Fruit fly (Drosophila melanogaster) whole organism, embryonic: ENCODE data around the gene Pif1B.

Experiments
- Antp ChIP-seq: fragments of 200-800 bp; sonication (Bioruptor generic); optimal IDR thresholded peaks from 3 replicates; lab custom pipeline; 2016; ENCODE audit warnings: missing biosample characterization, missing genetic modification characterization
- Bdp1 ChIP-seq: fragments of 200-800 bp; sonication (Bioruptor generic); optimal IDR thresholded peaks from 3 replicates; lab custom pipeline; 2016; ENCODE audit warnings: missing biosample characterization, missing genetic modification characterization
- CG10543 ChIP-seq: fragments of 200-800 bp; sonication (Bioruptor generic); optimal IDR thresholded peaks from 3 replicates; lab custom pipeline; 2017; ENCODE audit warnings: missing biosample characterization, mild to moderate bottlenecking, missing genetic modification characterization, moderate library complexity
- CG10654 ChIP-seq: fragments of 200-800 bp; sonication (Bioruptor generic); optimal IDR thresholded peaks from 2 replicates; lab custom pipeline; 2016; ENCODE audit warnings: missing biosample characterization, missing genetic modification characterization
- CG10959 ChIP-seq: fragments of 200-800 bp; sonication (Bioruptor generic); IDR thresholded peaks from 2 replicates; pipeline ENCODE4 v1.3.6; 2022; ENCODE audit warnings: missing biosample characterization, missing genetic modification characterization
- CG11504 ChIP-seq: fragments of 200-800 bp; sonication (Bioruptor generic); optimal IDR thresholded peaks from 3 replicates; lab custom pipeline; 2019; ENCODE audit warnings: missing biosample characterization, mild to moderate bottlenecking, missing genetic modification characterization, moderate library complexity
- CG15073 ChIP-seq: fragments of 200-800 bp; sonication (Bioruptor generic); optimal IDR thresholded peaks from 2 replicates; lab custom pipeline; 2016; ENCODE audit warnings: missing biosample characterization, missing genetic modification characterization
- CG1529 ChIP-seq: fragments of 200-800 bp; sonication (Bioruptor generic); optimal IDR thresholded peaks from 3 replicates; lab custom pipeline; 2018; ENCODE audit warnings: missing biosample characterization, missing genetic modification characterization
- CG17385 ChIP-seq: fragments of 200-800 bp; sonication (Bioruptor generic); optimal IDR thresholded peaks from 3 replicates; lab custom pipeline; 2018; ENCODE audit warnings: missing biosample characterization, mild to moderate bottlenecking, missing genetic modification characterization
- CG17568 ChIP-seq: fragments of 200-800 bp; sonication (Bioruptor generic); optimal IDR thresholded peaks from 2 replicates; lab custom pipeline; 2018; ENCODE audit warnings: missing biosample characterization, mild to moderate bottlenecking, missing genetic modification characterization, moderate library complexity
- CG18262 ChIP-seq: fragments of 200-800 bp; optimal IDR thresholded peaks from 3 replicates; lab custom pipeline; 2019; ENCODE audit warnings: missing biosample characterization, mild to moderate bottlenecking, missing genetic modification characterization, moderate library complexity
- CG18599 ChIP-seq: fragments of 200-800 bp; sonication (Bioruptor generic); optimal IDR thresholded peaks from 3 replicates; lab custom pipeline; 2017; ENCODE audit warnings: missing biosample characterization, missing genetic modification characterization, mild to moderate bottlenecking, moderate library complexity, missing genetic modification reagents
- CG30020 ChIP-seq: fragments of 200-800 bp; optimal IDR thresholded peaks from 2 replicates; lab custom pipeline; 2019; ENCODE audit warnings: missing biosample characterization, mild to moderate bottlenecking, missing genetic modification characterization, moderate library complexity
- CG31388 ChIP-seq: fragments of 200-800 bp; sonication (Bioruptor generic); optimal IDR thresholded peaks from 2 replicates; lab custom pipeline; 2016; ENCODE audit warnings: missing biosample characterization, missing genetic modification characterization
- CG34224 ChIP-seq: fragments of 200-800 bp; sonication (Bioruptor generic); IDR thresholded peaks from 3 replicates; pipeline ENCODE4 v1.3.6; 2022; ENCODE audit warnings: missing biosample characterization, missing genetic modification characterization; ENCODE audit not compliant: partially characterized antibody
- CG34376 ChIP-seq: fragments of 200-800 bp; sonication (Bioruptor generic); optimal IDR thresholded peaks from 2 replicates; lab custom pipeline; 2018; ENCODE audit warnings: missing biosample characterization, mild to moderate bottlenecking, missing genetic modification characterization
- CG4328 ChIP-seq: fragments of 200-800 bp; sonication (Bioruptor generic); optimal IDR thresholded peaks from 3 replicates; lab custom pipeline; 2017; ENCODE audit warnings: missing biosample characterization, missing genetic modification reagents, missing genetic modification characterization
- CG6254 ChIP-seq: fragments of 200-800 bp; sonication (Bioruptor generic); optimal IDR thresholded peaks from 3 replicates; lab custom pipeline; 2017; ENCODE audit warnings: mild to moderate bottlenecking, missing biosample characterization, missing genetic modification reagents, missing genetic modification characterization
- CG7839 ChIP-seq: fragments of 200-800 bp; sonication (Bioruptor generic); optimal IDR thresholded peaks from 3 replicates; lab custom pipeline; 2018; ENCODE audit warnings: missing biosample characterization, mild to moderate bottlenecking, missing genetic modification characterization, moderate library complexity
- CG7987 ChIP-seq: fragments of 200-800 bp; sonication (Bioruptor generic); optimal IDR thresholded peaks from 2 replicates; lab custom pipeline; 2018; ENCODE audit warnings: missing biosample characterization, mild to moderate bottlenecking, missing genetic modification characterization, moderate library complexity
- CG8944 ChIP-seq: fragments of 200-800 bp; sonication (Bioruptor generic); optimal IDR thresholded peaks from 3 replicates; lab custom pipeline; 2016; ENCODE audit warnings: missing biosample characterization, missing genetic modification characterization
- CG9437 ChIP-seq: fragments of 200-800 bp; sonication (Bioruptor generic); optimal IDR thresholded peaks from 2 replicates; lab custom pipeline; 2018; ENCODE audit warnings: missing biosample characterization, mild to moderate bottlenecking, missing genetic modification characterization
- CrebB ChIP-seq: fragments of 200-800 bp; sonication (Bioruptor generic); optimal IDR thresholded peaks from 3 replicates; lab custom pipeline; 2018; ENCODE audit warnings: missing biosample characterization, mild to moderate bottlenecking, missing genetic modification characterization
- Doc3 ChIP-seq: fragments of 200-800 bp; sonication (Bioruptor generic); IDR thresholded peaks from 3 replicates; pipeline ENCODE4 v1.3.6; 2022; ENCODE audit warnings: missing biosample characterization, missing genetic modification characterization; ENCODE audit not compliant: partially characterized antibody
- E2f2 ChIP-seq: fragments of 200-800 bp; sonication (Bioruptor generic); IDR thresholded peaks from 2 replicates; pipeline ENCODE4 v1.3.6; 2022; ENCODE audit warnings: missing biosample characterization, missing genetic modification characterization
- Fer2 ChIP-seq: fragments of 200-800 bp; sonication (Bioruptor generic); optimal IDR thresholded peaks from 2 replicates; lab custom pipeline; 2018; ENCODE audit warnings: missing biosample characterization, mild to moderate bottlenecking, missing genetic modification characterization, moderate library complexity
- Hey ChIP-seq: fragments of 200-800 bp; sonication (Bioruptor generic); optimal IDR thresholded peaks from 3 replicates; lab custom pipeline; 2018; ENCODE audit warnings: missing biosample characterization, mild to moderate bottlenecking, missing genetic modification characterization
- MBD-R2 ChIP-seq: fragments of 200-800 bp; sonication (Bioruptor generic); IDR thresholded peaks from 2 replicates; pipeline ENCODE4 v1.3.6; 2022; ENCODE audit warnings: missing biosample characterization, missing genetic modification characterization
- Six4 ChIP-seq: fragments of 200-800 bp; sonication (Bioruptor generic); optimal IDR thresholded peaks from 2 replicates; lab custom pipeline; 2016; ENCODE audit warnings: missing biosample characterization, missing genetic modification characterization
- Spps ChIP-seq: fragments of 200-800 bp; sonication (Bioruptor generic); optimal IDR thresholded peaks from 2 replicates; lab custom pipeline; 2018; ENCODE audit warnings: missing biosample characterization, mild to moderate bottlenecking, missing genetic modification characterization
- Ssrp ChIP-seq: fragments of 200-800 bp; sonication (Bioruptor generic); optimal IDR thresholded peaks from 2 replicates; lab custom pipeline; 2018; ENCODE audit warnings: missing biosample characterization, mild to moderate bottlenecking, missing genetic modification characterization, moderate library complexity
- Usf ChIP-seq: fragments of 200-800 bp; sonication (Bioruptor generic); optimal IDR thresholded peaks from 2 replicates; lab custom pipeline; 2017; ENCODE audit warnings: missing genotype, missing biosample characterization, missing genetic modification characterization
- al ChIP-seq: fragments of 200-800 bp; sonication (Bioruptor generic); IDR thresholded peaks from 2 replicates; pipeline ENCODE4 v1.3.6; 2022; ENCODE audit warnings: missing biosample characterization, missing genetic modification characterization
- az2 ChIP-seq: fragments of 200-800 bp; sonication (Bioruptor generic); optimal IDR thresholded peaks from 3 replicates; lab custom pipeline; 2016; ENCODE audit warnings: missing biosample characterization, missing genetic modification characterization
- bcd ChIP-seq: fragments of 200-800 bp; sonication (Bioruptor generic); optimal IDR thresholded peaks from 2 replicates; lab custom pipeline; 2017; ENCODE audit warnings: missing biosample characterization, mild to moderate bottlenecking, missing genetic modification characterization
- chinmo ChIP-seq: fragments of 200-800 bp; sonication (Bioruptor generic); IDR thresholded peaks from 4 replicates; pipeline ENCODE4 v1.3.6; 2022; ENCODE audit warnings: missing biosample characterization, missing genetic modification characterization; ENCODE audit not compliant: partially characterized antibody
- ci ChIP-seq: fragments of 200-800 bp; sonication (Bioruptor generic); IDR thresholded peaks from 3 replicates; pipeline ENCODE4 v1.3.6; 2022; ENCODE audit warnings: missing biosample characterization, missing genetic modification characterization
- croc ChIP-seq: fragments of 200-800 bp; sonication (Bioruptor generic); conservative IDR thresholded peaks from 3 replicates; pipeline ENCODE4 v1.3.6; 2022; ENCODE audit warnings: missing biosample characterization, missing genetic modification characterization
- crp ChIP-seq, 2 experiments: fragments of 200-800 bp; sonication (Bioruptor generic); optimal IDR thresholded peaks; 2 replicates in 1 of 2; 3 replicates in 1 of 2; lab custom pipeline; 2017; ENCODE audit warnings: missing biosample characterization in 2 of 2, missing genetic modification characterization in 2 of 2, mild to moderate bottlenecking in 1 of 2, moderate library complexity in 1 of 2
- esg ChIP-seq: fragments of 200-800 bp; sonication (Bioruptor generic); conservative IDR thresholded peaks from 2 replicates; pipeline ENCODE4 v1.3.6; 2022; ENCODE audit warnings: missing biosample characterization, missing genetic modification characterization
- grn ChIP-seq: fragments of 200-800 bp; sonication (Bioruptor generic); optimal IDR thresholded peaks from 3 replicates; lab custom pipeline; 2017; ENCODE audit warnings: missing biosample characterization, missing genetic modification characterization
- gsb ChIP-seq: fragments of 200-800 bp; sonication (Bioruptor generic); IDR thresholded peaks from 2 replicates; pipeline ENCODE4 v1.3.6; 2022; ENCODE audit warnings: missing biosample characterization, missing genetic modification characterization
- gt ChIP-seq: fragments of 200-800 bp; sonication (Bioruptor generic); IDR thresholded peaks from 2 replicates; pipeline ENCODE4 v1.3.6; 2022; ENCODE audit warnings: missing biosample characterization, missing genetic modification characterization
- kay ChIP-seq: fragments of 200-800 bp; sonication (Bioruptor generic); optimal IDR thresholded peaks from 2 replicates; lab custom pipeline; 2016; ENCODE audit warnings: missing biosample characterization, missing genetic modification characterization
- ken ChIP-seq: fragments of 200-800 bp; sonication (Bioruptor generic); IDR thresholded peaks from 3 replicates; pipeline ENCODE4 v1.3.6; 2022; ENCODE audit warnings: missing biosample characterization, missing genetic modification characterization
- kni ChIP-seq: fragments of 200-800 bp; sonication (Bioruptor generic); optimal IDR thresholded peaks from 3 replicates; lab custom pipeline; 2017; ENCODE audit warnings: mild to moderate bottlenecking, missing biosample characterization, missing genetic modification reagents, missing genetic modification characterization
- nerfin-1 ChIP-seq: fragments of 200-800 bp; sonication (Bioruptor generic); optimal IDR thresholded peaks from 3 replicates; lab custom pipeline; 2019; ENCODE audit warnings: missing biosample characterization, mild to moderate bottlenecking, missing genetic modification characterization, moderate library complexity
- pan ChIP-seq, 4 experiments: fragments of >200 bp in 3 of 4; fragments of 200-800 bp in 1 of 4; sonication (Bioruptor generic) in 1 of 4; optimal IDR thresholded peaks in 3 of 4; IDR thresholded peaks in 1 of 4; 2 replicates each; pipeline versions ENCODE4 v1.3.6 to Lab custom; 2017 to 2022; ENCODE audit warnings: missing biosample characterization in 2 of 4, missing genetic modification characterization in 2 of 4, mixed read lengths in 1 of 4
- pzg ChIP-seq: fragments of 200-800 bp; sonication (Bioruptor generic); optimal IDR thresholded peaks from 3 replicates; lab custom pipeline; 2018; ENCODE audit warnings: missing biosample characterization, mild to moderate bottlenecking, missing genetic modification characterization, moderate library complexity
- ranshi ChIP-seq: fragments of 200-800 bp; sonication (Bioruptor generic); IDR thresholded peaks from 2 replicates; pipeline ENCODE4 v1.3.6; 2022; ENCODE audit warnings: missing biosample characterization, missing genetic modification characterization
- row ChIP-seq: fragments of 200-800 bp; sonication (Bioruptor generic); IDR thresholded peaks from 3 replicates; pipeline ENCODE4 v1.3.6; 2022; ENCODE audit warnings: missing biosample characterization, missing genetic modification characterization
- slou ChIP-seq: fragments of 200-800 bp; sonication (Bioruptor generic); optimal IDR thresholded peaks from 3 replicates; lab custom pipeline; 2016; ENCODE audit warnings: missing biosample characterization, missing genetic modification characterization

Pif1B gene

dm6 chr3R:8809712-8810111 is 8.7 kb upstream of the Pif1B start (continued):
- TF ChIP-seq esg (GFP tag; lab: Robert Waterston, UW): no peak
- no peak for TF ChIP-seq CG9437 (GFP tag; lab: Kevin White, UChicago)
- no peak for TF ChIP-seq bcd
- TF ChIP-seq Ssrp: no peak
- TF ChIP-seq pan (optimal IDR thresholded peaks at IDR 0.05; lab: Kevin White, UChicago): no peak
- TF ChIP-seq pan (GFP tag; optimal IDR thresholded peaks at IDR 0.05 in 1 of 2, IDR thresholded peaks at IDR 0.05 in 1 of 2): no peak
- TF ChIP-seq CG6254 (GFP tag; lab: Kevin White, UChicago): no peak
- TF ChIP-seq Six4 (GFP tag; lab: Kevin White, UChicago): no peak
- no peak for TF ChIP-seq gt (GFP tag; lab: Robert Waterston, UW)
- TF ChIP-seq MBD-R2: no peak
- TF ChIP-seq CG34224 (GFP tag; lab: Robert Waterston, UW): no peak
- TF ChIP-seq az2: no peak
- no peak for TF ChIP-seq chinmo (GFP tag; lab: Robert Waterston, UW)
- no peak for TF ChIP-seq Fer2 (tag; lab: Kevin White, UChicago)
- peak; percentile 7 for TF ChIP-seq CrebB (tag; lab: Kevin White, UChicago)
- TF ChIP-seq CG11504 (tag; lab: Kevin White, UChicago): no peak
- TF ChIP-seq Hey (tag; lab: Kevin White, UChicago): no peak
- no peak for TF ChIP-seq crp (GFP tag; optimal IDR thresholded peaks at IDR 0.05; lab: Kevin White, UChicago)
- TF ChIP-seq grn (GFP tag; lab: Kevin White, UChicago): peak; percentile 46
- no peak for TF ChIP-seq Usf (GFP tag; lab: Kevin White, UChicago)
- TF ChIP-seq CG15073 (GFP tag; lab: Kevin White, UChicago): no peak
- TF ChIP-seq kay (GFP tag; lab: Kevin White, UChicago): no peak
- no peak for TF ChIP-seq E2f2 (GFP tag; lab: Robert Waterston, UW)
- TF ChIP-seq CG17568 (GFP tag; lab: Kevin White, UChicago): no peak
- TF ChIP-seq al (GFP tag; lab: Robert Waterston, UW): no peak
- TF ChIP-seq CG18599 (GFP tag; lab: Kevin White, UChicago): peak; percentile 19
- no peak for TF ChIP-seq CG4328 (GFP tag; lab: Kevin White, UChicago)
- TF ChIP-seq Doc3: no peak
- peak; percentile 44; the same call in 1 of the 3 replicates for TF ChIP-seq ci (GFP tag; lab: Robert Waterston, UW)
- no peak for TF ChIP-seq CG10654 (GFP tag; lab: Kevin White, UChicago)
- TF ChIP-seq CG7987 (GFP tag; lab: Kevin White, UChicago): peak; percentile 49
- TF ChIP-seq CG7839 (tag; lab: Kevin White, UChicago): no peak
- TF ChIP-seq CG10543 (GFP tag; lab: Kevin White, UChicago): no peak
- TF ChIP-seq Spps (tag; lab: Kevin White, UChicago): no peak
- TF ChIP-seq CG30020 (tag; lab: Kevin White, UChicago): no peak
- no peak for TF ChIP-seq ken (GFP tag; lab: Robert Waterston, UW)
- TF ChIP-seq ranshi: no peak
- no peak for TF ChIP-seq CG17385
- TF ChIP-seq CG34376 (GFP tag; lab: Kevin White, UChicago): no peak
- TF ChIP-seq CG8944 (GFP tag; lab: Kevin White, UChicago): no peak
- no peak for TF ChIP-seq pzg (GFP tag; lab: Kevin White, UChicago)

- peak; percentile 84 for TF ChIP-seq CG10959 (GFP tag; lab: Robert Waterston, UW)
- TF ChIP-seq gsb (GFP tag; lab: Robert Waterston, UW): no peak
- TF ChIP-seq Antp: peak; percentile 37
- peak; percentile 41 for TF ChIP-seq slou
- TF ChIP-seq CG34376 (GFP tag; lab: Kevin White, UChicago): no peak
- TF ChIP-seq Bdp1: peak; percentile 5
- peak; percentile 79 for TF ChIP-seq row (GFP tag; lab: Robert Waterston, UW)
- peak; percentile 58 for TF ChIP-seq CG1529 (GFP tag; lab: Kevin White, UChicago)
- TF ChIP-seq CG18262 (tag; lab: Kevin White, UChicago): peak; percentile 96
- TF ChIP-seq CG31388 (GFP tag; lab: Kevin White, UChicago): peak; percentile 57
- peak; percentile 83 for TF ChIP-seq nerfin-1 (tag; lab: Kevin White, UChicago)
- TF ChIP-seq kni: no peak
- peak; percentile 63 for TF ChIP-seq croc (GFP tag; lab: Robert Waterston, UW)
Measured at dm6 chr3R:8808518-8808921, 7.5 kb upstream of the Pif1B start.
